Worm (Caenorhabditis elegans) whole organism, late embryonic: ENCODE results near the gene srw-117.

Source experiments
- ceh-19 ChIP-seq: fragments of 200-800 bp; sonication (Bioruptor generic); optimal IDR thresholded peaks from 2 replicates; lab custom pipeline; 2018; ENCODE audit warnings: mild to moderate bottlenecking, missing genetic modification characterization, missing compliant biosample characterization
- ceh-24 ChIP-seq: sonication (generic microtip); optimal IDR thresholded peaks from 2 replicates; lab custom pipeline; 2016; ENCODE audit warnings: mild to moderate bottlenecking, missing genetic modification characterization, missing compliant biosample characterization
- ceh-30 ChIP-seq: fragments of 150-350 bp; optimal IDR thresholded peaks from 2 replicates; lab custom pipeline; 2014; ENCODE audit warnings: missing biosample characterization, missing genetic modification characterization
- ceh-6 ChIP-seq: fragments of 200-800 bp; sonication (Bioruptor generic); optimal IDR thresholded peaks from 2 replicates; lab custom pipeline; 2018; ENCODE audit warnings: mild to moderate bottlenecking, missing genetic modification characterization, missing compliant biosample characterization
- ceh-9 ChIP-seq: sonication (generic microtip); optimal IDR thresholded peaks from 2 replicates; lab custom pipeline; 2016; ENCODE audit warnings: mild to moderate bottlenecking, missing genetic modification characterization, inconsistent platforms, missing compliant biosample characterization
- ets-4 ChIP-seq: sonication (generic microtip); optimal IDR thresholded peaks from 2 replicates; lab custom pipeline; 2016; ENCODE audit warnings: missing genetic modification characterization, missing compliant biosample characterization
- fkh-10 ChIP-seq: fragments of 150-350 bp; optimal IDR thresholded peaks from 2 replicates; lab custom pipeline; 2014; ENCODE audit warnings: missing biosample characterization, missing genetic modification reagents, missing genetic modification characterization
- hlh-6 ChIP-seq: sonication (generic microtip); optimal IDR thresholded peaks from 2 replicates; lab custom pipeline; 2016; ENCODE audit warnings: missing genotype, missing genetic modification characterization, missing compliant biosample characterization
- pag-3 ChIP-seq: sonication (generic microtip); optimal IDR thresholded peaks from 2 replicates; lab custom pipeline; 2016; ENCODE audit warnings: missing compliant biosample characterization, missing genetic modification characterization, borderline replicate concordance
- pat-9 ChIP-seq: fragments of 200-800 bp; sonication (Bioruptor generic); optimal IDR thresholded peaks from 2 replicates; lab custom pipeline; 2018; ENCODE audit warnings: mild to moderate bottlenecking, missing genetic modification characterization, moderate library complexity, missing compliant biosample characterization
- pha-2 ChIP-seq: sonication (generic microtip); optimal IDR thresholded peaks from 2 replicates; lab custom pipeline; 2017; ENCODE audit warnings: mild to moderate bottlenecking, missing genetic modification characterization, missing compliant biosample characterization
- pqm-1 ChIP-seq: sonication (generic microtip); optimal IDR thresholded peaks from 2 replicates; lab custom pipeline; 2016; ENCODE audit warnings: missing genetic modification characterization, missing compliant biosample characterization
- ztf-16 ChIP-seq: sonication (generic microtip); optimal IDR thresholded peaks from 2 replicates; lab custom pipeline; 2017; ENCODE audit warnings: missing genetic modification characterization, missing compliant biosample characterization

DNA sequence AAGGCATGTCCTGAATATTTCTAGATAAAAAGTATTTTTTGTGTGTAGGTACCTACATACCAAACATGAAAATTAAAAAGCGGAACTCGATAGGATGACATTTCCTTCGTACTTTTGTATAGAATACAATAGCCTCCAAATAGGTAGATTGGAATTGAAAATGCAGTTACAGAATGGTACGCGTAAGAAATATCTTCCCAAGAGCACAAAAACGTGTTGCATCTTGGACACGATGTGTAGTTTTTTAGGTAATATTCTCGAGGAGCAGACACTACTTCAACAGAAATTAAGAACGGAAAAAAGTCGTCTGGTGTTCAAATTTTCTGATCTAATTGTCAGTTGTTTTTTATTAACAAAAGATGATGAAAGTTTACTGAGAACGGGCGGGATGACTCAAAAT, 4.2 kb upstream of the srw-117 start, which contains the start of gene srh-85:
- TF ChIP-seq ceh-19 (GFP tag; lab: Kevin White, UChicago) (no peak), pqm-1 (tag; lab: Kevin White, UChicago) (no peak), ceh-9 (no peak), fkh-10 (no peak), ztf-16 (tag; lab: Kevin White, UChicago) (no peak), pat-9 (no peak), ceh-24 (tag; lab: Kevin White, UChicago) (no peak), hlh-6 (no peak), pag-3 (tag; lab: Kevin White, UChicago) (no peak), ceh-6 (GFP tag; lab: Kevin White, UChicago) (no peak), ceh-30 (no peak), ets-4 (no peak), pha-2 (tag; lab: Kevin White, UChicago) (no peak)
